Worm (Caenorhabditis elegans) whole organism, L2 larva: ENCODE results near the gene ama-1.

Source experiments
- F13H6.1 ChIP-seq: sonication (generic microtip); optimal IDR thresholded peaks from 2 replicates; lab custom pipeline; 2016; ENCODE audit warnings: missing genetic modification characterization, missing compliant biosample characterization
- R02D3.7 ChIP-seq: fragments of 150-350 bp; optimal IDR thresholded peaks from 2 replicates; lab custom pipeline; 2014; ENCODE audit warnings: missing biosample characterization, missing genetic modification characterization
- ZK546.5 ChIP-seq: sonication (generic microtip); optimal IDR thresholded peaks from 2 replicates; lab custom pipeline; 2017; ENCODE audit warnings: missing biosample characterization, missing genetic modification characterization
- aly-2 ChIP-seq: fragments of 150-350 bp; optimal IDR thresholded peaks from 2 replicates; lab custom pipeline; 2014; ENCODE audit warnings: missing biosample characterization, missing genetic modification characterization
- ama-1 ChIP-seq: fragments of 150-350 bp; optimal IDR thresholded peaks from 2 replicates; lab custom pipeline; 2018; ENCODE audit warnings: inconsistent platforms
- blmp-1 ChIP-seq: sonication (generic microtip); optimal IDR thresholded peaks from 2 replicates; lab custom pipeline; 2017; ENCODE audit warnings: missing genetic modification characterization, mild to moderate bottlenecking, missing compliant biosample characterization, antibody characterized with exemption, moderate library complexity; ENCODE audit not compliant: insufficient read depth
- ceh-16 ChIP-seq: fragments of 150-350 bp; optimal IDR thresholded peaks from 2 replicates; lab custom pipeline; 2014; ENCODE audit warnings: missing biosample characterization, missing genetic modification characterization
- ceh-82 ChIP-seq: fragments of 150-350 bp; optimal IDR thresholded peaks from 2 replicates; lab custom pipeline; 2014; ENCODE audit warnings: missing biosample characterization, missing genetic modification characterization
- crh-2 ChIP-seq: sonication (generic microtip); optimal IDR thresholded peaks from 2 replicates; lab custom pipeline; 2017; ENCODE audit warnings: missing biosample characterization, missing genetic modification characterization
- dmd-4 ChIP-seq: sonication (generic microtip); optimal IDR thresholded peaks from 2 replicates; lab custom pipeline; 2017; ENCODE audit warnings: missing biosample characterization, missing genetic modification characterization
- fos-1 ChIP-seq: fragments of 150-350 bp; optimal IDR thresholded peaks from 2 replicates; lab custom pipeline; 2014; ENCODE audit warnings: missing biosample characterization, missing genetic modification characterization
- lin-13 ChIP-seq: fragments of 150-350 bp; optimal IDR thresholded peaks from 2 replicates; lab custom pipeline; 2014; ENCODE audit warnings: missing biosample characterization, missing genetic modification reagents, missing genetic modification characterization
- lin-39 ChIP-seq: fragments of 150-350 bp; optimal IDR thresholded peaks from 2 replicates; lab custom pipeline; 2014; ENCODE audit warnings: missing biosample characterization, missing genetic modification reagents, missing genetic modification characterization
- mab-5 ChIP-seq: fragments of 150-350 bp; optimal IDR thresholded peaks from 2 replicates; lab custom pipeline; 2014; ENCODE audit warnings: missing biosample characterization, missing genetic modification characterization
- nhr-11 ChIP-seq: fragments of 150-350 bp; optimal IDR thresholded peaks from 2 replicates; lab custom pipeline; 2014; ENCODE audit warnings: missing biosample characterization, missing genetic modification characterization
- nhr-129 ChIP-seq: fragments of 150-350 bp; optimal IDR thresholded peaks from 2 replicates; lab custom pipeline; 2014; ENCODE audit warnings: missing biosample characterization, missing genetic modification characterization
- nhr-21 ChIP-seq: fragments of 150-350 bp; optimal IDR thresholded peaks from 2 replicates; lab custom pipeline; 2014; ENCODE audit warnings: missing biosample characterization, missing genetic modification characterization
- nhr-23 ChIP-seq: fragments of 150-350 bp; optimal IDR thresholded peaks from 2 replicates; lab custom pipeline; 2014; ENCODE audit warnings: missing biosample characterization, missing genetic modification reagents, missing genetic modification characterization
- nhr-25 ChIP-seq: fragments of 150-350 bp; sonication (generic microtip); optimal IDR thresholded peaks from 3 replicates; lab custom pipeline; 2014; ENCODE audit warnings: missing biosample characterization, missing genetic modification characterization
- nhr-6 ChIP-seq: fragments of 150-350 bp; optimal IDR thresholded peaks from 2 replicates; lab custom pipeline; 2014; ENCODE audit warnings: missing biosample characterization, missing genetic modification characterization
- nhr-77 ChIP-seq: fragments of 150-350 bp; optimal IDR thresholded peaks from 2 replicates; lab custom pipeline; 2014; ENCODE audit warnings: missing biosample characterization, missing genetic modification characterization
- sem-4 ChIP-seq: fragments of 150-350 bp; optimal IDR thresholded peaks from 2 replicates; lab custom pipeline; 2014; ENCODE audit warnings: missing biosample characterization, missing genetic modification reagents, missing genetic modification characterization
- sma-9 ChIP-seq, 2 experiments: fragments of 150-350 bp in 1 of 2; sonication (generic microtip) in 1 of 2; optimal IDR thresholded peaks; 2 replicates each; lab custom pipeline; 2014 to 2016; ENCODE audit warnings: missing genetic modification characterization in 2 of 2, mild to moderate bottlenecking in 1 of 2, missing biosample characterization in 1 of 2, missing compliant biosample characterization in 1 of 2, missing genetic modification reagents in 1 of 2, moderate library complexity in 1 of 2
- snpc-4 ChIP-seq: fragments of 150-350 bp; optimal IDR thresholded peaks from 2 replicates; lab custom pipeline; 2014; ENCODE audit warnings: missing biosample characterization, missing genetic modification characterization
- unc-39 ChIP-seq: fragments of 150-350 bp; optimal IDR thresholded peaks from 2 replicates; lab custom pipeline; 2014; ENCODE audit warnings: missing biosample characterization, missing genetic modification characterization
- unc-55 ChIP-seq: fragments of 150-350 bp; sonication (generic microtip); optimal IDR thresholded peaks from 3 replicates; lab custom pipeline; 2014; ENCODE audit warnings: missing biosample characterization, missing genetic modification reagents, missing genetic modification characterization
- unc-62 ChIP-seq: fragments of 150-350 bp; optimal IDR thresholded peaks from 2 replicates; lab custom pipeline; 2014; ENCODE audit warnings: missing biosample characterization, missing genetic modification reagents, missing genetic modification characterization
- zag-1 ChIP-seq: fragments of 150-350 bp; optimal IDR thresholded peaks from 2 replicates; lab custom pipeline; 2014; ENCODE audit warnings: missing biosample characterization, missing genetic modification characterization
- ztf-1 ChIP-seq: fragments of 200-800 bp; sonication (Bioruptor generic); conservative IDR thresholded peaks from 2 replicates; pipeline ENCODE4 v1.3.6; 2022; ENCODE audit warnings: missing genetic modification characterization, missing compliant biosample characterization
- ztf-11 ChIP-seq: sonication (generic microtip); optimal IDR thresholded peaks from 2 replicates; lab custom pipeline; 2017; ENCODE audit warnings: missing biosample characterization, missing genetic modification characterization
- ztf-4 ChIP-seq: fragments of 150-350 bp; optimal IDR thresholded peaks from 2 replicates; lab custom pipeline; 2014; ENCODE audit warnings: missing biosample characterization, missing genetic modification characterization

ama-1 gene

ce11 chrIV:4225851-4226250, 22.0 kb upstream of the ama-1 start, which contains the start of gene srbc-71:
Gene srbc-71, minus strand, starts transcription at chrIV:4225951.
- TF ChIP-seq ztf-11 = no peak

ce11 chrIV:4227917-4228316, 20.0 kb upstream of the ama-1 start, which contains the start of gene srbc-70:
Gene srbc-70, minus strand, starts transcription at chrIV:4228017.
- no peak for TF ChIP-seq crh-2

- no peak for TF ChIP-seq sma-9 (GFP tag; optimal IDR thresholded peaks at IDR 0.05; lab: Kevin White, UChicago)
- no peak for TF ChIP-seq sma-9 (tag; optimal IDR thresholded peaks at IDR 0.05; lab: Kevin White, UChicago)
- no peak for TF ChIP-seq nhr-77
- peak; percentile 42 for TF ChIP-seq nhr-21 (tag; lab: Kevin White, UChicago)
- peak; percentile 87 for TF ChIP-seq ama-1 (lab: Kevin White, UChicago)
- TF ChIP-seq unc-62 = no peak
- TF ChIP-seq, all 48 proteins: peak for 2
Measured at ce11 chrIV:4235315-4236024, 12.4 kb upstream of the ama-1 start, which contains the start of the genes zipt-2.2 and dpy-13. Gene zipt-2.2, minus strand, starts transcription at chrIV:4235365. Gene dpy-13, plus strand, starts transcription at chrIV:4235614.

ce11 chrIV:4236025-4236407, 11.9 kb upstream of the ama-1 start:
- TF ChIP-seq mab-5 (tag; lab: Kevin White, UChicago) = no peak
- no peak for TF ChIP-seq crh-2

- TF ChIP-seq sma-9 (GFP tag; optimal IDR thresholded peaks at IDR 0.05; lab: Kevin White, UChicago) (no peak), sma-9 (tag; optimal IDR thresholded peaks at IDR 0.05; lab: Kevin White, UChicago) (no peak), nhr-77 (no peak), ztf-11 (no peak), unc-62 (no peak), nhr-21 (tag; lab: Kevin White, UChicago) (peak; percentile 47), unc-39 (tag; lab: Kevin White, UChicago) (no peak), nhr-23 (tag; lab: Kevin White, UChicago) (no peak), ztf-4 (no peak), nhr-25 (peak; percentile 22), nhr-129 (tag; lab: Kevin White, UChicago) (no peak), zag-1 (tag; lab: Kevin White, UChicago) (no peak), ama-1 (lab: Kevin White, UChicago) (peak; percentile 8), ZK546.5 (tag; lab: Kevin White, UChicago) (no peak), nhr-11 (tag; lab: Kevin White, UChicago) (peak; percentile 24)
Measured at ce11 chrIV:4236671-4237070, 11.2 kb upstream of the ama-1 start.

ce11 chrIV:4243830-4244406, 4.0 kb upstream of the ama-1 start:
- TF ChIP-seq sma-9 (GFP tag; optimal IDR thresholded peaks at IDR 0.05; lab: Kevin White, UChicago) = no peak
- no peak for TF ChIP-seq sma-9 (tag; optimal IDR thresholded peaks at IDR 0.05; lab: Kevin White, UChicago)
- TF ChIP-seq ceh-82 (tag; lab: Kevin White, UChicago) = no peak
- no peak for TF ChIP-seq lin-39
- TF ChIP-seq fos-1 (tag; lab: Kevin White, UChicago) = no peak
- no peak for TF ChIP-seq unc-55 (GFP tag; lab: Kevin White, UChicago)
- TF ChIP-seq, all 48 proteins: peak for 0

ce11 chrIV:4244510-4244909, 3.4 kb upstream of the ama-1 start, which contains the start of gene col-34:
Gene col-34, minus strand, starts transcription at chrIV:4244610.
- TF ChIP-seq ceh-16 (tag; lab: Kevin White, UChicago) (no peak), zag-1 (tag; lab: Kevin White, UChicago) (no peak), ztf-1 (GFP tag; lab: Robert Waterston, UW) (no peak), nhr-23 (tag; lab: Kevin White, UChicago) (no peak), nhr-25 (no peak), nhr-6 (tag; lab: Kevin White, UChicago) (no peak)

- TF ChIP-seq sem-4 (tag; lab: Kevin White, UChicago) (no peak), aly-2 (tag; lab: Kevin White, UChicago) (no peak), blmp-1 (tag; lab: Kevin White, UChicago) (no peak), snpc-4 (tag; lab: Kevin White, UChicago) (no peak), F13H6.1 (no peak), nhr-6 (tag; lab: Kevin White, UChicago) (no peak), lin-39 (no peak), nhr-21 (tag; lab: Kevin White, UChicago) (no peak), lin-13 (GFP tag; lab: Kevin White, UChicago) (no peak), dmd-4 (tag; lab: Kevin White, UChicago) (no peak), unc-62 (no peak), crh-2 (no peak), R02D3.7 (tag; lab: Kevin White, UChicago) (no peak), ztf-1 (GFP tag; lab: Robert Waterston, UW) (no peak)
Measured at ce11 chrIV:4246493-4246892, 1.4 kb upstream of the ama-1 start, which contains the start of gene ttr-20. Gene ttr-20, plus strand, starts transcription at chrIV:4246793.
